Worm (Caenorhabditis elegans) whole organism, L1 larva: ENCODE measurements around the gene ZC395.11.

Experiments used
- fos-1 ChIP-seq: fragments of 150-350 bp; optimal IDR thresholded peaks from 2 replicates; lab custom pipeline; 2014; ENCODE audit warnings: missing biosample characterization, missing genetic modification characterization
- lin-35 ChIP-seq, 2 experiments: fragments of 150-350 bp; optimal IDR thresholded peaks; 2 replicates each; lab custom pipeline; 2014; ENCODE audit warnings: missing biosample characterization in 2 of 2, missing genetic modification characterization in 2 of 2, missing genetic modification reagents in 2 of 2
- nhr-28 ChIP-seq: fragments of 150-350 bp; optimal IDR thresholded peaks from 2 replicates; lab custom pipeline; 2014; ENCODE audit warnings: missing biosample characterization, missing genetic modification characterization
- unc-62 ChIP-seq: fragments of 150-350 bp; optimal IDR thresholded peaks from 2 replicates; lab custom pipeline; 2014; ENCODE audit warnings: missing biosample characterization, missing genetic modification reagents, missing genetic modification characterization

ce11 chrIII:5334517-5335049 lies 48.5 kb upstream of the ZC395.11 start:
- TF ChIP-seq nhr-28 (tag; lab: Kevin White, UChicago) (no peak), lin-35 (GFP tag; optimal IDR thresholded peaks at IDR 0.05; lab: Kevin White, UChicago) (no peak), fos-1 (tag; lab: Kevin White, UChicago) (no peak), unc-62 (GFP tag; lab: Kevin White, UChicago) (no peak)
